Worm (Caenorhabditis elegans) whole organism, L3 larva: ENCODE results near the gene npp-18.

Experiments used
- aly-2 ChIP-seq: fragments of 150-350 bp; optimal IDR thresholded peaks from 2 replicates; lab custom pipeline; 2014; ENCODE audit warnings: missing biosample characterization, missing genetic modification characterization
- ama-1 ChIP-seq: fragments of 150-350 bp; optimal IDR thresholded peaks from 2 replicates; lab custom pipeline; 2018
- ceh-28 ChIP-seq: fragments of 150-350 bp; optimal IDR thresholded peaks from 2 replicates; lab custom pipeline; 2014; ENCODE audit warnings: missing biosample characterization, missing genetic modification reagents, missing genetic modification characterization
- ceh-82 ChIP-seq: fragments of 150-350 bp; optimal IDR thresholded peaks from 2 replicates; lab custom pipeline; 2014; ENCODE audit warnings: missing biosample characterization, missing genetic modification characterization
- ceh-9 ChIP-seq: sonication (generic microtip); optimal IDR thresholded peaks from 2 replicates; lab custom pipeline; 2018; ENCODE audit warnings: missing biosample characterization, missing genetic modification characterization
- egl-27 ChIP-seq: sonication (generic microtip); optimal IDR thresholded peaks from 4 replicates; lab custom pipeline; 2017; ENCODE audit warnings: missing biosample characterization, missing genetic modification reagents, missing genetic modification characterization
- egl-5 ChIP-seq: fragments of 150-350 bp; optimal IDR thresholded peaks from 2 replicates; lab custom pipeline; 2017; ENCODE audit warnings: missing biosample characterization, missing genetic modification reagents, missing genetic modification characterization, inconsistent platforms
- elt-1 ChIP-seq: fragments of 150-350 bp; optimal IDR thresholded peaks from 2 replicates; lab custom pipeline; 2014; ENCODE audit warnings: missing biosample characterization, missing genetic modification characterization
- elt-2 ChIP-seq: sonication (generic microtip); optimal IDR thresholded peaks from 2 replicates; lab custom pipeline; 2016; ENCODE audit warnings: missing genetic modification reagents, mild to moderate bottlenecking, missing genetic modification characterization, missing compliant biosample characterization
- elt-3 ChIP-seq, 3 experiments: fragments of 150-350 bp in 1 of 3; sonication (generic microtip) in 2 of 3; optimal IDR thresholded peaks; 2 replicates in 2 of 3; 4 replicates in 1 of 3; lab custom pipeline; 2014 to 2017; ENCODE audit warnings: missing biosample characterization in 3 of 3, missing genetic modification characterization in 3 of 3
- eor-1 ChIP-seq, 2 experiments: fragments of 150-350 bp; optimal IDR thresholded peaks; 2 replicates each; lab custom pipeline; 2014 to 2018; ENCODE audit warnings: missing biosample characterization in 2 of 2, missing genetic modification characterization in 2 of 2
- fkh-10 ChIP-seq: sonication (generic microtip); optimal IDR thresholded peaks from 2 replicates; lab custom pipeline; 2017; ENCODE audit warnings: missing biosample characterization, missing genetic modification reagents, missing genetic modification characterization
- fkh-2 ChIP-seq: fragments of 150-350 bp; optimal IDR thresholded peaks from 2 replicates; lab custom pipeline; 2014; ENCODE audit warnings: missing biosample characterization, missing genetic modification reagents, missing genetic modification characterization
- fos-1 ChIP-seq: fragments of 150-350 bp; optimal IDR thresholded peaks from 2 replicates; lab custom pipeline; 2014; ENCODE audit warnings: missing biosample characterization, missing genetic modification characterization
- hmg-11 ChIP-seq: sonication (generic microtip); optimal IDR thresholded peaks from 2 replicates; lab custom pipeline; 2016; ENCODE audit warnings: missing genetic modification characterization, missing compliant biosample characterization
- jun-1 ChIP-seq: fragments of 150-350 bp; optimal IDR thresholded peaks from 2 replicates; lab custom pipeline; 2014; ENCODE audit warnings: missing biosample characterization, missing genetic modification reagents, missing genetic modification characterization
- lin-39 ChIP-seq: fragments of 150-350 bp; optimal IDR thresholded peaks from 2 replicates; lab custom pipeline; 2018; ENCODE audit warnings: missing biosample characterization, missing genetic modification reagents, missing genetic modification characterization
- lsy-12 ChIP-seq: sonication (generic microtip); optimal IDR thresholded peaks from 2 replicates; lab custom pipeline; 2016; ENCODE audit warnings: mild to moderate bottlenecking, missing genetic modification characterization, missing compliant biosample characterization
- mdl-1 ChIP-seq: fragments of 150-350 bp; optimal IDR thresholded peaks from 2 replicates; lab custom pipeline; 2014; ENCODE audit warnings: missing biosample characterization, missing genetic modification characterization
- mml-1 ChIP-seq: fragments of 150-350 bp; sonication (generic microtip); optimal IDR thresholded peaks from 3 replicates; lab custom pipeline; 2014; ENCODE audit warnings: missing biosample characterization, missing genetic modification characterization
- nhr-11 ChIP-seq: fragments of 150-350 bp; optimal IDR thresholded peaks from 2 replicates; lab custom pipeline; 2014; ENCODE audit warnings: missing biosample characterization, missing genetic modification characterization
- nhr-12 ChIP-seq: fragments of 150-350 bp; optimal IDR thresholded peaks from 2 replicates; lab custom pipeline; 2014; ENCODE audit warnings: missing biosample characterization, missing genetic modification characterization
- nhr-23 ChIP-seq: fragments of 150-350 bp; optimal IDR thresholded peaks from 2 replicates; lab custom pipeline; 2014; ENCODE audit warnings: missing biosample characterization, missing genetic modification reagents, missing genetic modification characterization
- nhr-237 ChIP-seq: fragments of 150-350 bp; optimal IDR thresholded peaks from 2 replicates; lab custom pipeline; 2014; ENCODE audit warnings: missing biosample characterization, missing genetic modification characterization
- nhr-25 ChIP-seq: sonication (generic microtip); optimal IDR thresholded peaks from 2 replicates; lab custom pipeline; 2017; ENCODE audit warnings: missing biosample characterization, missing genetic modification characterization
- nhr-43 ChIP-seq: sonication (generic microtip); optimal IDR thresholded peaks from 2 replicates; lab custom pipeline; 2016; ENCODE audit warnings: mild to moderate bottlenecking, missing genetic modification characterization, missing compliant biosample characterization; ENCODE audit not compliant: poor library complexity, severe bottlenecking
- nhr-67 ChIP-seq: fragments of 150-350 bp; optimal IDR thresholded peaks from 2 replicates; lab custom pipeline; 2014; ENCODE audit warnings: missing biosample characterization, missing genetic modification characterization
- nhr-76 ChIP-seq: fragments of 150-350 bp; sonication (generic microtip); optimal IDR thresholded peaks from 5 replicates; lab custom pipeline; 2014; ENCODE audit warnings: missing biosample characterization, missing genetic modification characterization
- nhr-77 ChIP-seq: fragments of 150-350 bp; optimal IDR thresholded peaks from 2 replicates; lab custom pipeline; 2014; ENCODE audit warnings: missing biosample characterization, missing genetic modification characterization
- pha-4 ChIP-seq: fragments of 150-350 bp; optimal IDR thresholded peaks from 2 replicates; lab custom pipeline; 2014; ENCODE audit warnings: missing biosample characterization, missing genetic modification reagents, missing genetic modification characterization
- pqm-1 ChIP-seq: fragments of 150-350 bp; optimal IDR thresholded peaks from 2 replicates; lab custom pipeline; 2017; ENCODE audit warnings: missing biosample characterization, missing genetic modification characterization, inconsistent platforms
- skn-1 ChIP-seq: fragments of 150-350 bp; optimal IDR thresholded peaks from 2 replicates; lab custom pipeline; 2014; ENCODE audit warnings: missing biosample characterization, missing genetic modification characterization
- tbx-2 ChIP-seq: sonication (generic microtip); optimal IDR thresholded peaks from 2 replicates; lab custom pipeline; 2016; ENCODE audit warnings: mild to moderate bottlenecking, missing genetic modification characterization, missing compliant biosample characterization
- unc-62 ChIP-seq: fragments of 150-350 bp; sonication (generic microtip); optimal IDR thresholded peaks from 4 replicates; lab custom pipeline; 2014; ENCODE audit warnings: missing biosample characterization, missing genetic modification reagents, missing genetic modification characterization

npp-18 gene

ce11 chrIII:13292971-13293514 lies 3.6 kb upstream of the npp-18 start, which contains the start of gene set-25:
Gene set-25, minus strand, starts transcription at chrIII:13293090.
- TF ChIP-seq elt-2 (tag; lab: Kevin White, UChicago) (peak; percentile 11), ceh-28 (peak; percentile 10), lin-39 (tag; lab: Kevin White, UChicago) (peak; percentile 5)

- TF ChIP-seq nhr-11 (tag; lab: Kevin White, UChicago) (no peak), nhr-23 (tag; lab: Kevin White, UChicago) (peak; percentile 24), fos-1 (no peak), elt-1 (peak; percentile 23), ama-1 (lab: Kevin White, UChicago) (no peak), elt-2 (tag; lab: Kevin White, UChicago) (peak; percentile 77), pha-4 (peak; percentile 22), jun-1 (tag; lab: Kevin White, UChicago) (no peak), nhr-237 (tag; lab: Kevin White, UChicago) (no peak), nhr-76 (no peak), nhr-43 (tag; lab: Kevin White, UChicago) (no peak), nhr-25 (tag; lab: Kevin White, UChicago) (peak; percentile 76), mdl-1 (tag; lab: Kevin White, UChicago) (no peak), tbx-2 (no peak), fkh-2 (no peak), nhr-12 (tag; lab: Kevin White, UChicago) (no peak), hmg-11 (tag; lab: Kevin White, UChicago) (no peak), egl-27 (tag; lab: Kevin White, UChicago) (no peak), fkh-10 (no peak), skn-1 (tag; lab: Kevin White, UChicago) (no peak), nhr-77 (tag; lab: Kevin White, UChicago) (no peak), mml-1 (tag; lab: Kevin White, UChicago) (no peak)
- TF ChIP-seq, all 47 proteins: peak for 5
Measured at ce11 chrIII:13298722-13299431, 2.2 kb downstream of the npp-18 start, which contains the start of gene pgm-2. Gene pgm-2, plus strand, starts transcription at chrIII:13299378.

ce11 chrIII:13301983-13302382 lies 5.3 kb downstream of the npp-18 start:
- TF ChIP-seq pqm-1 (no peak), nhr-25 (tag; lab: Kevin White, UChicago) (no peak), nhr-43 (tag; lab: Kevin White, UChicago) (no peak), ceh-9 (tag; lab: Kevin White, UChicago) (no peak), elt-3 (tag; optimal IDR thresholded peaks at IDR 0.05; lab: Kevin White, UChicago) (no peak), nhr-237 (tag; lab: Kevin White, UChicago) (no peak), nhr-67 (tag; lab: Kevin White, UChicago) (no peak), tbx-2 (no peak), egl-5 (tag; lab: Kevin White, UChicago) (no peak)

ce11 chrIII:13302578-13302977 lies 5.9 kb downstream of the npp-18 start:
- TF ChIP-seq nhr-12 (tag; lab: Kevin White, UChicago) (no peak), unc-62 (GFP tag; lab: Kevin White, UChicago) (no peak), fos-1 (no peak)

- TF ChIP-seq ceh-82 (tag; lab: Kevin White, UChicago) (no peak), aly-2 (no peak), nhr-12 (tag; lab: Kevin White, UChicago) (no peak), lsy-12 (tag; lab: Kevin White, UChicago) (no peak), mdl-1 (tag; lab: Kevin White, UChicago) (no peak), jun-1 (tag; lab: Kevin White, UChicago) (no peak), nhr-11 (tag; lab: Kevin White, UChicago) (no peak), fkh-2 (no peak), nhr-237 (tag; lab: Kevin White, UChicago) (no peak), nhr-43 (tag; lab: Kevin White, UChicago) (no peak), ama-1 (lab: Kevin White, UChicago) (no peak), nhr-25 (tag; lab: Kevin White, UChicago) (no peak), lin-39 (tag; lab: Kevin White, UChicago) (no peak), pha-4 (no peak), eor-1 (tag; optimal IDR thresholded peaks at IDR 0.05; lab: Kevin White, UChicago) (no peak), egl-27 (tag; lab: Kevin White, UChicago) (no peak)
Measured at ce11 chrIII:13305537-13305936, 8.9 kb downstream of the npp-18 start.
